Fruit fly (Drosophila melanogaster) whole organism, adult: ENCODE measurements around the gene CG31904.
"Not testable (repeated sequence)": the region's sequence is repeated elsewhere in the genome, so short reads cannot be mapped to it uniquely, and the experiment has no call there.

Source experiments
- CG11617 ChIP-seq: fragments of 200-800 bp; sonication (Bioruptor generic); optimal IDR thresholded peaks from 2 replicates; lab custom pipeline; 2017; ENCODE audit warnings: mild to moderate bottlenecking, missing biosample characterization, missing genetic modification reagents, missing genetic modification characterization
- CG12768 ChIP-seq: fragments of 200-800 bp; sonication (Bioruptor generic); optimal IDR thresholded peaks from 2 replicates; lab custom pipeline; 2017; ENCODE audit warnings: missing biosample characterization, missing genetic modification characterization, mild to moderate bottlenecking, moderate library complexity, missing genetic modification reagents
- CG14711 ChIP-seq: fragments of 200-800 bp; sonication (Bioruptor generic); optimal IDR thresholded peaks from 2 replicates; lab custom pipeline; 2018; ENCODE audit warnings: missing biosample characterization, mild to moderate bottlenecking, missing genetic modification characterization, moderate library complexity
- CG1620 ChIP-seq: fragments of 200-800 bp; sonication (Bioruptor generic); optimal IDR thresholded peaks from 2 replicates; lab custom pipeline; 2016; ENCODE audit warnings: missing biosample characterization, missing genetic modification characterization
- CG33017 ChIP-seq: fragments of 200-800 bp; sonication (Bioruptor generic); optimal IDR thresholded peaks from 2 replicates; lab custom pipeline; 2018; ENCODE audit warnings: missing biosample characterization, mild to moderate bottlenecking, missing genetic modification characterization, moderate library complexity
- CG5204 ChIP-seq: fragments of 200-800 bp; sonication (Bioruptor generic); optimal IDR thresholded peaks from 2 replicates; lab custom pipeline; 2016; ENCODE audit warnings: missing biosample characterization, missing genetic modification characterization
- CG7045 ChIP-seq: fragments of 200-800 bp; sonication (Bioruptor generic); optimal IDR thresholded peaks from 2 replicates; lab custom pipeline; 2017; ENCODE audit warnings: missing biosample characterization, mild to moderate bottlenecking, missing genetic modification characterization
- CG7101 ChIP-seq: fragments of 200-800 bp; sonication (Bioruptor generic); optimal IDR thresholded peaks from 2 replicates; lab custom pipeline; 2018; ENCODE audit warnings: missing biosample characterization, mild to moderate bottlenecking, missing genetic modification characterization, moderate library complexity
- Clk ChIP-seq: fragments of 200-800 bp; sonication (Bioruptor generic); optimal IDR thresholded peaks from 2 replicates; lab custom pipeline; 2017; ENCODE audit warnings: missing biosample characterization, missing genetic modification characterization
- Crg-1 ChIP-seq: fragments of 200-800 bp; sonication (Bioruptor generic); optimal IDR thresholded peaks from 2 replicates; lab custom pipeline; 2016; ENCODE audit warnings: missing biosample characterization, missing genetic modification characterization
- Hr96 ChIP-seq: fragments of 200-800 bp; sonication (Bioruptor generic); optimal IDR thresholded peaks from 2 replicates; lab custom pipeline; 2016; ENCODE audit warnings: missing biosample characterization, missing genetic modification characterization
- Mnt ChIP-seq: fragments of 200-800 bp; sonication (Bioruptor generic); optimal IDR thresholded peaks from 2 replicates; lab custom pipeline; 2016; ENCODE audit warnings: missing biosample characterization, mild to moderate bottlenecking, missing genetic modification characterization
- bab1 ChIP-seq: fragments of 200-800 bp; sonication (Bioruptor generic); optimal IDR thresholded peaks from 3 replicates; lab custom pipeline; 2019; ENCODE audit warnings: missing biosample characterization, mild to moderate bottlenecking, missing genetic modification characterization, moderate library complexity
- cic ChIP-seq: fragments of 200-800 bp; sonication (Bioruptor generic); optimal IDR thresholded peaks from 2 replicates; lab custom pipeline; 2017; ENCODE audit warnings: missing biosample characterization, mild to moderate bottlenecking, missing genetic modification characterization, moderate library complexity
- cnc ChIP-seq, 2 experiments: fragments of >200 bp; optimal IDR thresholded peaks; 2 replicates each; lab custom pipeline; 2017
- kay ChIP-seq: fragments of 200-800 bp; sonication (Bioruptor generic); peaks from one replicate; lab custom pipeline; 2016; ENCODE audit warnings: missing biosample characterization, missing genetic modification characterization, borderline replicate concordance
- ovo ChIP-seq: fragments of 200-800 bp; sonication (Bioruptor generic); optimal IDR thresholded peaks from 2 replicates; lab custom pipeline; 2016; ENCODE audit warnings: missing biosample characterization, missing genetic modification characterization
- pad ChIP-seq: fragments of 200-800 bp; sonication (Bioruptor generic); optimal IDR thresholded peaks from 3 replicates; lab custom pipeline; 2017; ENCODE audit warnings: missing biosample characterization, missing genetic modification characterization, mild to moderate bottlenecking, moderate library complexity, missing genetic modification reagents
- tj ChIP-seq: fragments of 200-800 bp; sonication (Bioruptor generic); optimal IDR thresholded peaks from 3 replicates; lab custom pipeline; 2017; ENCODE audit warnings: missing biosample characterization, mild to moderate bottlenecking, missing genetic modification characterization, moderate library complexity
- toe ChIP-seq: fragments of 200-800 bp; sonication (Bioruptor generic); optimal IDR thresholded peaks from 2 replicates; lab custom pipeline; 2016; ENCODE audit warnings: missing biosample characterization, missing genetic modification characterization

The CG31904 gene

dm6 chr2L:7738709-7739108, at the start of gene CG31904:
TSS of gene CG31904 (minus strand) at chr2L:7738809.
- TF ChIP-seq CG33017; Crg-1 (GFP tag; lab: Kevin White, UChicago); CG14711 (tag; lab: Kevin White, UChicago): not testable (repeated sequence)

- no peak for TF ChIP-seq CG14711 (tag; lab: Kevin White, UChicago)
- TF ChIP-seq tj (GFP tag; lab: Kevin White, UChicago), result peak; percentile 14
- no peak for TF ChIP-seq Crg-1 (GFP tag; lab: Kevin White, UChicago)
- peak; percentile 24 for TF ChIP-seq CG12768 (GFP tag; lab: Kevin White, UChicago)
- peak; percentile 40 for TF ChIP-seq CG7045
- no peak for TF ChIP-seq CG1620 (GFP tag; lab: Kevin White, UChicago)
- TF ChIP-seq pad (GFP tag; lab: Kevin White, UChicago), result peak; percentile 34
- TF ChIP-seq bab1 (GFP tag; lab: Kevin White, UChicago), result peak; percentile 22
- peak; percentile 55 for TF ChIP-seq CG11617 (GFP tag; lab: Kevin White, UChicago)
- TF ChIP-seq CG7101 (tag; lab: Kevin White, UChicago), result peak; percentile 40
- TF ChIP-seq CG5204 (GFP tag; lab: Kevin White, UChicago), result peak; percentile 10
Measured at dm6 chr2L:7782788-7783401, 44.3 kb upstream of the CG31904 start, which contains the start of gene Brd7-9. TSS of gene Brd7-9 (plus strand) at chr2L:7782865.

DNA sequence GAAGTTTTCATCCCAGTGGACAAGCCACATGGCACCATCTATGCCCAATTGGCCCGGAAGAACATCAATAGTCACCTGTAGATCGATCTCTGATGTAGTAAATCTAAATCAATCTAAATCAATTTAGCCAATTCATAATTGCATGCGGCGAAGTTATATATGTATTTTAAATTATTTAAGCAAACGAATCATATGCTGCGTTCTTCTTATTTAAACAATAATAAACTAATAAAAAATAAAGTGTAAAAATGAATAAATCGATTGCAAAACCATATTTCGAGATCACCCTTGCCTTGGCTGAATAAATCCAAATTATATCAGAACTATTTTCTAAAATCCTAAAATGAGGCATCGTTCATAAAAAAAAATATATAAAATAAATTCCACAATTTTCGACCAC, 42.6 kb upstream of the CG31904 start, which contains the start of gene CG7164:
TSS of gene CG7164 (plus strand) at position 301 of the 400 bp plus-strand sequence.
- TF ChIP-seq CG33017 (no peak), toe (no peak), tj (GFP tag; lab: Kevin White, UChicago) (no peak), Mnt (GFP tag; lab: Kevin White, UChicago) (no peak), CG7045 (no peak), Crg-1 (GFP tag; lab: Kevin White, UChicago) (no peak), cnc (optimal IDR thresholded peaks at IDR 0.05; lab: Kevin White, UChicago) (no peak), CG12768 (GFP tag; lab: Kevin White, UChicago) (no peak), CG7101 (tag; lab: Kevin White, UChicago) (no peak), Hr96 (GFP tag; lab: Kevin White, UChicago) (no peak), CG14711 (tag; lab: Kevin White, UChicago) (no peak)

- TF ChIP-seq pad (GFP tag; lab: Kevin White, UChicago) (no peak), CG33017 (no peak), CG11617 (GFP tag; lab: Kevin White, UChicago) (no peak), ovo (GFP tag; lab: Kevin White, UChicago) (no peak), cnc (optimal IDR thresholded peaks at IDR 0.05; lab: Kevin White, UChicago) (no peak), toe (no peak), bab1 (GFP tag; lab: Kevin White, UChicago) (no peak), CG5204 (GFP tag; lab: Kevin White, UChicago) (no peak), tj (GFP tag; lab: Kevin White, UChicago) (no peak), kay (GFP tag; lab: Kevin White, UChicago) (peak; percentile 41), Mnt (GFP tag; lab: Kevin White, UChicago) (no peak), Clk (GFP tag; lab: Kevin White, UChicago) (no peak), CG12768 (GFP tag; lab: Kevin White, UChicago) (no peak), cic (GFP tag; lab: Kevin White, UChicago) (peak; percentile 28), CG7045 (no peak), Crg-1 (GFP tag; lab: Kevin White, UChicago) (no peak), CG7101 (tag; lab: Kevin White, UChicago) (no peak)
Measured at dm6 chr2L:7779785-7780184, 41.2 kb upstream of the CG31904 start, which contains the start of gene Uro. TSS of gene Uro (plus strand) at chr2L:7780085.

- TF ChIP-seq toe, result no peak
- no peak for TF ChIP-seq Crg-1 (GFP tag; lab: Kevin White, UChicago)
- TF ChIP-seq Hr96 (GFP tag; lab: Kevin White, UChicago), result no peak
- TF ChIP-seq CG12768 (GFP tag; lab: Kevin White, UChicago), result no peak
Measured at dm6 chr2L:7777979-7778692, 39.5 kb upstream of the CG31904 start, which contains the start of gene CG7179. TSS of gene CG7179 (minus strand) at chr2L:7778029.

- no peak for TF ChIP-seq bab1 (GFP tag; lab: Kevin White, UChicago)
- no peak for TF ChIP-seq Mnt (GFP tag; lab: Kevin White, UChicago)
- TF ChIP-seq tj (GFP tag; lab: Kevin White, UChicago), result no peak
- no peak for TF ChIP-seq CG12768 (GFP tag; lab: Kevin White, UChicago)
- TF ChIP-seq cic (GFP tag; lab: Kevin White, UChicago), result peak; percentile 65
- no peak for TF ChIP-seq CG11617 (GFP tag; lab: Kevin White, UChicago)
- peak; percentile 53 for TF ChIP-seq CG7045
- no peak for TF ChIP-seq cnc (optimal IDR thresholded peaks at IDR 0.05; lab: Kevin White, UChicago)
- TF ChIP-seq ovo (GFP tag; lab: Kevin White, UChicago), result no peak
- no peak for TF ChIP-seq pad (GFP tag; lab: Kevin White, UChicago)
- no peak for TF ChIP-seq Clk (GFP tag; lab: Kevin White, UChicago)
- TF ChIP-seq CG7101 (tag; lab: Kevin White, UChicago), result peak; percentile 0
- TF ChIP-seq toe, result no peak
- TF ChIP-seq CG33017, result no peak
- TF ChIP-seq CG1620 (GFP tag; lab: Kevin White, UChicago), result no peak
- no peak for TF ChIP-seq CG5204 (GFP tag; lab: Kevin White, UChicago)
- TF ChIP-seq Crg-1 (GFP tag; lab: Kevin White, UChicago), result no peak
- no peak for TF ChIP-seq kay (GFP tag; lab: Kevin White, UChicago)
Measured at dm6 chr2L:7775260-7775659, 36.7 kb upstream of the CG31904 start.
